Fruit fly (Drosophila melanogaster) S2 (cell line): ENCODE measurements around the gene Kdm3.

ENCODE experiments used
- CG8478 ChIP-seq: fragments of >200 bp; optimal IDR thresholded peaks from 2 replicates; lab custom pipeline; 2018
- CTCF ChIP-seq, 2 experiments: fragments of >200 bp; optimal IDR thresholded peaks; 2 replicates each; lab custom pipeline; 2018

dm6 chr3R:9487961-9488360 lies 27.8 kb upstream of the Kdm3 start:
- TF ChIP-seq CG8478 (lab: Kevin White, UChicago) (no peak), CTCF (optimal IDR thresholded peaks at IDR 0.05; lab: Kevin White, UChicago) (no peak)
